Fruit fly (Drosophila melanogaster) whole organism, pupa: ENCODE data around the gene CG3184.

Source experiments
- CG13204 ChIP-seq: fragments of 200-800 bp; sonication (Bioruptor generic); optimal IDR thresholded peaks from 2 replicates; lab custom pipeline; 2018; ENCODE audit warnings: missing biosample characterization, mild to moderate bottlenecking, missing genetic modification characterization, moderate library complexity
- EcR ChIP-seq: fragments of 200-800 bp; sonication (Bioruptor generic); optimal IDR thresholded peaks from 3 replicates; lab custom pipeline; 2019; ENCODE audit warnings: missing biosample characterization, missing genetic modification characterization, mild to moderate bottlenecking, moderate library complexity, missing genetic modification reagents

dm6 chrX:6708138-6708537 lies 19.6 kb upstream of the CG3184 start:
- TF ChIP-seq CG13204 (GFP tag; lab: Kevin White, UChicago) (peak; percentile 54), EcR (GFP tag; lab: Kevin White, UChicago) (peak; percentile 94)
